Worm (Caenorhabditis elegans): Measurements from ENCODE around the gene K10D2.5.

K10D2.5 gene

ce11 chrIII:5172470-5172869 is at the start of gene K10D2.5:
Gene K10D2.5 (plus strand): TSS chrIII:5172720.
- TF ChIP-seq nhr-21 (tag; optimal IDR thresholded peaks at IDR 0.05) (peak; percentile 72), lin-13 (GFP tag; optimal IDR thresholded peaks at IDR 0.05) (peak; percentile 94), gmeb-1 (tag; optimal IDR thresholded peaks at IDR 0.05) (peak; percentile 89), blmp-1 (tag; optimal IDR thresholded peaks at IDR 0.05; ENCODE audit: insufficient read depth) (peak; percentile 27), R02D3.7 (tag; optimal IDR thresholded peaks at IDR 0.05) (no peak), mbf-1 (tag; optimal IDR thresholded peaks at IDR 0.05) (no peak), nhr-6 (tag; optimal IDR thresholded peaks at IDR 0.05) (peak; percentile 74), elt-1 (tag; optimal IDR thresholded peaks at IDR 0.05) (no peak), nhr-77 (tag; optimal IDR thresholded peaks at IDR 0.05) (no peak), alr-1 (tag; optimal IDR thresholded peaks at IDR 0.05) (no peak), lsy-2 (tag; optimal IDR thresholded peaks at IDR 0.05) (peak; percentile 84 to 90), nhr-25 (tag; optimal IDR thresholded peaks at IDR 0.05) (peak; percentile 87), nhr-12 (tag; optimal IDR thresholded peaks at IDR 0.05) (no peak), snpc-4 (tag; optimal IDR thresholded peaks at IDR 0.05) (peak; percentile 74), C34F6.9 (tag; optimal IDR thresholded peaks at IDR 0.05) (peak; percentile 94), sma-3 (GFP tag; optimal IDR thresholded peaks at IDR 0.05) (peak; percentile 95), ztf-1 (GFP tag; conservative IDR thresholded peaks at IDR 0.05) (0 out of 2 replicates have a peak, but pooled peaks have one; percentile 89), mab-5 (tag; optimal IDR thresholded peaks at IDR 0.05) (peak; percentile 89), fos-1 (tag; optimal IDR thresholded peaks at IDR 0.05) (peak; percentile 77), crh-2 (tag; optimal IDR thresholded peaks at IDR 0.05) (peak; percentile 89), nhr-129 (tag; optimal IDR thresholded peaks at IDR 0.05) (peak; percentile 89), Y55F3AM.14 (GFP tag; optimal IDR thresholded peaks at IDR 0.05) (peak; percentile 74), sma-9 (GFP tag; optimal IDR thresholded peaks at IDR 0.05) (peak; percentile 96), sma-9 (tag; optimal IDR thresholded peaks at IDR 0.05) (no peak), egl-27 (tag; optimal IDR thresholded peaks at IDR 0.05) (peak; percentile 72), lin-39 (tag; optimal IDR thresholded peaks at IDR 0.05) (no peak), F13H6.1 (tag; optimal IDR thresholded peaks at IDR 0.05) (peak; percentile 88), elt-3 (tag; optimal IDR thresholded peaks at IDR 0.05) (no peak), nhr-237 (tag; optimal IDR thresholded peaks at IDR 0.05) (no peak), peb-1 (tag; optimal IDR thresholded peaks at IDR 0.05) (no peak), nhr-10 (tag; optimal IDR thresholded peaks at IDR 0.05) (peak; percentile 55), ama-1 (optimal IDR thresholded peaks at IDR 0.05) (no peak), nhr-23 (tag; optimal IDR thresholded peaks at IDR 0.05) (no peak), ztf-11 (tag; optimal IDR thresholded peaks at IDR 0.05) (no peak), ceh-16 (tag; optimal IDR thresholded peaks at IDR 0.05) (peak; percentile 33), unc-39 (tag; optimal IDR thresholded peaks at IDR 0.05) (no peak), ztf-4 (tag; optimal IDR thresholded peaks at IDR 0.05) (peak; percentile 71), mdl-1 (tag; optimal IDR thresholded peaks at IDR 0.05) (peak in 1 of 2 experiments; percentile 22), ZK546.5 (tag; optimal IDR thresholded peaks at IDR 0.05) (no peak), nhr-11 (tag; optimal IDR thresholded peaks at IDR 0.05) (no peak), unc-55 (GFP tag; optimal IDR thresholded peaks at IDR 0.05) (peak; percentile 97), zag-1 (tag; optimal IDR thresholded peaks at IDR 0.05) (peak; percentile 77), skn-1 (tag; optimal IDR thresholded peaks at IDR 0.05) (peak; percentile 64), ceh-82 (tag; optimal IDR thresholded peaks at IDR 0.05) (peak; percentile 74), unc-62 (GFP tag; optimal IDR thresholded peaks at IDR 0.05) (no peak), dmd-4 (tag; optimal IDR thresholded peaks at IDR 0.05) (no peak), aly-2 (tag; optimal IDR thresholded peaks at IDR 0.05) (no peak), sem-4 (tag; optimal IDR thresholded peaks at IDR 0.05) (peak; percentile 44), lin-11 (tag; optimal IDR thresholded peaks at IDR 0.05) (peak; percentile 83)
